Worm (Caenorhabditis elegans): Measurements from ENCODE around the gene nhr-105.

Gene nhr-105

DNA sequence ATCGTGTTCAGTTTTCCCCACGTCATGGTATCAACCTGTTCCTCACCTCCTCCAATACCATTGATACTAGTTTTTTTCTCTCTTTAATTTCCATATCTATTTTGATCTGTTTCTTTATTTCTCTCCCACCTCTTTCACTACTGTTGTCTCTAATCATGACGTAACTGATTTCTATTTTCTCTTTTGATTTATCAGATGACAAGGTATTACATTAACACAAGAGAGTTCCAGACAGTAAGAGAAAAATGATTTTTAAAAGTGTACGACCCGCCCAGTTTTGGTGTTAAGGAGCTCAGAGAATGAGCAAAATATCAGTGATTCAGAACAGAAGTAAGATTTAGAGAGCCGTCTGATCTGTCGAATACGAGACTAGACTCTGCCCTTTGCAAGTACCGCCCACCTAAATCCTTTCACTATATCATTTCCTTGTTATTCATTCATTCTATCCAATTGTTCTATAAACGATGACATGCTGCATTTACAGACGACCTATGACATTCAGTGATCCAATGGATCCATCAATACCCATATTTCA lies at the start of gene nhr-105:
Gene nhr-105 (plus strand): TSS at position 485 of the 535 bp plus-strand sequence.
- no peak for TF ChIP-seq klf-2 (GFP tag; conservative IDR thresholded peaks at IDR 0.05)
- TF ChIP-seq T22C8.4 (GFP tag; IDR thresholded peaks at IDR 0.05) = no peak
- TF ChIP-seq cog-1 (tag; optimal IDR thresholded peaks at IDR 0.05) = no peak
- no peak for TF ChIP-seq ztf-23 (GFP tag; IDR thresholded peaks at IDR 0.05)
- no peak for TF ChIP-seq ref-1 (GFP tag; conservative IDR thresholded peaks at IDR 0.05)
- no peak for TF ChIP-seq med-1 (GFP tag; optimal IDR thresholded peaks at IDR 0.05; ENCODE audit: insufficient read depth)
- TF ChIP-seq flt-1 (GFP tag; IDR thresholded peaks at IDR 0.05) = no peak
- TF ChIP-seq ztf-29 (GFP tag; IDR thresholded peaks at IDR 0.05) = no peak

DNA sequence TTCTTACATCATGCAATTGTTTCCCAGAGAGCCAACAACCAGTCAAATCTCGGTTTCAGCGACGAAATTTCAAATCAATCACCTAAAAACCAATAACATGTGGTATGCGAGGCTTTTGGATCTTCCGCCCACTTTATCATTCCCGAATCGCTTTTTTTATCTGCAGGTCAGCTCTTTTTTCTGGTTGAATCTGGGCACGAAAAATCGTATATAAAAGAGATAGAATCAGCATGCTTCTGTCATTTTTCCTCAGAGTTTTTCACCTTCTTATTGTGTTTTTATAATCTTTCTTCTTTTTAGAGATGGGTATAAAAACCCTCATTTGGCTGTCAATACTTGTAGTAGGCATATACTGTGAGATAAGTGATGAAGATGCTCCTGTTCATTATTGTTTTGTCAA lies 46.6 kb upstream of the nhr-105 start, which contains the start of gene cht-3:
Gene cht-3 (plus strand): TSS at position 301 of the 400 bp plus-strand sequence.
- TF ChIP-seq med-1 (GFP tag; optimal IDR thresholded peaks at IDR 0.05; ENCODE audit: insufficient read depth) (no peak), cog-1 (tag; optimal IDR thresholded peaks at IDR 0.05) (no peak), klf-2 (GFP tag; conservative IDR thresholded peaks at IDR 0.05) (no peak), ztf-29 (GFP tag; IDR thresholded peaks at IDR 0.05) (no peak), ztf-23 (GFP tag; IDR thresholded peaks at IDR 0.05) (no peak), flt-1 (GFP tag; IDR thresholded peaks at IDR 0.05) (no peak), T22C8.4 (GFP tag; IDR thresholded peaks at IDR 0.05) (no peak), tab-1 (GFP tag; IDR thresholded peaks at IDR 0.05) (no peak), ref-1 (GFP tag; conservative IDR thresholded peaks at IDR 0.05) (no peak)

DNA sequence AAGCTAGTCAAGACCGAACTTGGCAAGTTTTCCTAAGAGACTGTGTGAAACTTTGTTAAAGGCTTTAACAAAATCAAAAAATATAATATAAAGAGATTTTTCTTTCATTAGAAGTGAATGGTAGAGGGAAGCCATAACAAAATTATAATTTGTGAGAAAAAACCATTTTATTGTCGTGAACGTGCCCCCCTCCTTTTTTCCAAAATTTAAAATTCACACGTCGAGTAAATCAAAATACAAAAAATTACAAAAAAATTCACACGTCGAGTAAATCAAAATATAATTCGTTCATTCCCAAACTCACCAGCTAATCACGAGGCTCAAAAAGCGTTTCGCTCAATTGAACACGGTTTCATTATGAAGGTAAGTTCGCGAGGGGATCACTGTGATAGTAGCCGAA lies 40.4 kb upstream of the nhr-105 start, which contains the start of gene C25A8.2:
Gene C25A8.2 (plus strand): TSS at position 301 of the 400 bp plus-strand sequence.
- TF ChIP-seq ref-1 (GFP tag; conservative IDR thresholded peaks at IDR 0.05) = no peak
- TF ChIP-seq ztf-23 (GFP tag; IDR thresholded peaks at IDR 0.05) = no peak
- no peak for TF ChIP-seq cog-1 (tag; optimal IDR thresholded peaks at IDR 0.05)
- TF ChIP-seq tab-1 (GFP tag; IDR thresholded peaks at IDR 0.05) = no peak
- no peak for TF ChIP-seq ztf-29 (GFP tag; IDR thresholded peaks at IDR 0.05)
- TF ChIP-seq T22C8.4 (GFP tag; IDR thresholded peaks at IDR 0.05) = no peak
- no peak for TF ChIP-seq flt-1 (GFP tag; IDR thresholded peaks at IDR 0.05)
- no peak for TF ChIP-seq med-1 (GFP tag; optimal IDR thresholded peaks at IDR 0.05; ENCODE audit: insufficient read depth)

DNA sequence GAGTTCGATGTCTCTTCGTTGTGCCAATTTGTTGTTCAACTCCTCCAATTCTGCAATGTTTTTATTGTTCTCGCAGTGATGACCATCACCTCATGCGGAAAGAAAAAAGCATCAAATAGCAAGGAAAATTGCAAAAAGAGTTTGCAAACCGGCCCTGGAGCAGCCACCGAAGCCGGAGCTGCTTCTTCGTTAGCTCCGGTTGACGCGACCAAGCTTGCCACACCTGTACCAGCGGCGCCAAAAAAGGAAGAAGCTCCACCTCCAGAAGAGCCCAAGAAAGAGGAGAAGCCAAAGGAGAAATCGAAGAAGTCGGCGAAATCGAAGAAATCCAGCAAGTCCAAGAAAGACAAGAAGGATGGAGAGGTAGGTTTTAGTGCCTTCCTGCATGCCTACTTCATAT lies 39.8 kb upstream of the nhr-105 start:
- TF ChIP-seq cog-1 (tag; optimal IDR thresholded peaks at IDR 0.05) (no peak), ztf-29 (GFP tag; IDR thresholded peaks at IDR 0.05) (no peak), klf-2 (GFP tag; conservative IDR thresholded peaks at IDR 0.05) (no peak), flt-1 (GFP tag; IDR thresholded peaks at IDR 0.05) (no peak), tab-1 (GFP tag; IDR thresholded peaks at IDR 0.05) (no peak), ztf-23 (GFP tag; IDR thresholded peaks at IDR 0.05) (no peak), T22C8.4 (GFP tag; IDR thresholded peaks at IDR 0.05) (no peak), ref-1 (GFP tag; conservative IDR thresholded peaks at IDR 0.05) (no peak), med-1 (GFP tag; optimal IDR thresholded peaks at IDR 0.05; ENCODE audit: insufficient read depth) (no peak)

DNA sequence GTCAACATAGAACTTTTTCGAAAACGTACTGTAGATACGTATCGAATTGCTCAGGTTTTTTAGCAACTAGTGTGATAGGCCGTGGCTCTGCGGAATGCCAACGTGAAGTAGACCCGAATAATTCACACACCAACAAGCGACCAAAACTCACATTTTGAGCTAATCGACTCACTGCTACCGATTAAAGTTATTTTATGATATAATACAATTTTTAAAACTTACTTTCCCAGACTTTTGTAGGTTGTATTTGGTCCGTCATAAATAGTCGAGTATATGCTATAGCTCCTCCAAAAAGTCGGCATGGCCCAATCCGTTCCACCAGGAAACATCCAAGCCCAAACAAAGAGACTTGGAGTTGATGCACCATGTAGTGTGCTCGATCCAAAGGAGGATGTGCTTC lies 39.1 kb upstream of the nhr-105 start, which contains the start of gene C25A8.1:
Gene C25A8.1 (plus strand): TSS at position 301 of the 400 bp plus-strand sequence.
- TF ChIP-seq tab-1 (GFP tag; IDR thresholded peaks at IDR 0.05) (no peak), ztf-29 (GFP tag; IDR thresholded peaks at IDR 0.05) (no peak), med-1 (GFP tag; optimal IDR thresholded peaks at IDR 0.05; ENCODE audit: insufficient read depth) (no peak), ref-1 (GFP tag; conservative IDR thresholded peaks at IDR 0.05) (no peak), flt-1 (GFP tag; IDR thresholded peaks at IDR 0.05) (no peak), cog-1 (tag; optimal IDR thresholded peaks at IDR 0.05) (no peak), ztf-23 (GFP tag; IDR thresholded peaks at IDR 0.05) (no peak), T22C8.4 (GFP tag; IDR thresholded peaks at IDR 0.05) (no peak), klf-2 (GFP tag; conservative IDR thresholded peaks at IDR 0.05) (no peak)

DNA sequence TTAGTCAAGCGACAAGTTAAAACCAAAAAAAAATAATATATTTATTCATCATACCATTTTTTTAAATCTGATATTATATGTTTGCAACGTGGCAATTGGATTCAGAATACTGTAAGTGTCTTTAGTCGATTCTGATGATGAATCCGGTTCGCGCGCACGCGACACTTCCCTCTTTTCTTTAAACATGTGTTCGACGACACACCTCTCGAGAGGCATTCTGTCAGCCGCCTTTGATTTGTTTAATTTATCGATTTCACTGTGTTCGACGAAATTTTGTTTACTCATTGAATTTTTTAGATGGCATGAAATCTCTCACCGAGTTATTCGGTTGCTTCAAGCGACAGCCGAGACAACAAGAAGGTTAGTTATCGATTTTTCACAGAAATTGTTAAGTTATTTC lies 38.2 kb upstream of the nhr-105 start, which contains the start of gene trxr-1:
Gene trxr-1 (plus strand): TSS at position 227 of the 400 bp plus-strand sequence.
- no peak for TF ChIP-seq T22C8.4 (GFP tag; IDR thresholded peaks at IDR 0.05)

DNA sequence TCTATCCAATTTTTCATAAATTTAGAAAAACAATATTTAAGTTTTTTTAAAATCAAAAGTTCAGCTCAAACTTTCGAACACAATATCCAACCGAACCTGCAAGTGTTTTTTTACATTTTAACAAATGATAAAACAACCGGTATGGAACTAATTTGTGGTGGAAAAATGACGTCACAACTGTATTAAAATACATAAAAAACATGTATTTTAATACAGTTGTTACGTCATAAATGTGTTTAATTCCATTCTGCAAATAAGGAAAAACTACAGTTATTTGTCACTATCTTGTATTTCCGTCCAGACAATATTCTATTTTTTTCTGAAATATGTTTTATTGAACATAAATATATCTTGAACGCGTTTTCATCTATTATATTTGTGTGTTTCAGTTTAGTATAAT lies 37.7 kb upstream of the nhr-105 start:
- TF ChIP-seq flt-1 (GFP tag; IDR thresholded peaks at IDR 0.05) (no peak), ztf-29 (GFP tag; IDR thresholded peaks at IDR 0.05) (no peak), ztf-23 (GFP tag; IDR thresholded peaks at IDR 0.05) (no peak), med-1 (GFP tag; optimal IDR thresholded peaks at IDR 0.05; ENCODE audit: insufficient read depth) (no peak)

DNA sequence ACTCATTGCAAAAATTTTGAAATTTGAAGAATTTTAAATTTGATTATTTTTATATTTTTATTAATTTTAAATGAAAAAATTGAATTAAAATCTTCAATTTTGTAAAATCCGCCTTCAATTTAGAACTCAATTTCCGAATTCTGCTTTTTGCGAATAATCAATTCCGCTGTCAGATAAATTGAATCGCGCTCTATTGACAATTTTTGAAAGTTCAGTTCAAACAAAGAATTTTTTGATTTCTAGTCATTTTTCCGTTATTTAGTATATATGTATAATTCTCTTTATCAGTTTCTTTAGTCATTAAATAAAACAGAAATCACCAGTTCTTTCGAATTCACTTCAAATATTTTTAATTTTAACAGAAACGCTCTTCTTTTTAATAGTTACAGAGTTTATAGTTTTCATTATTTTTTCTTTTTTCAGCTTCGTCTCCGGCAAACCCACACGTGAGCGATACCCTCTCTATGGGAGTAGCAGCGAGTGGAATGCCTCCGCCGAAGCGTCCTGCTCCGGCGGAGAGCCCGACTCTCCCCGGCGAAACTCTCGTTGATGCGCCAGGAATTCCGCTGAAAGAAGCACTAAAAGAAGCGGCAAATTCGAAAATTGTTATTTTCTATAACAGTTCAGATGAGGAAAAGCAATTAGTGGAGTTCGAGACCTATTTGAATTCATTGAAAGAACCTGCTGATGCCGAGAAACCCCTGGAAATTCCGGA lies 37.1 kb upstream of the nhr-105 start:
- TF ChIP-seq T22C8.4 (GFP tag; IDR thresholded peaks at IDR 0.05) = no peak
- TF ChIP-seq ztf-29 (GFP tag; IDR thresholded peaks at IDR 0.05) = no peak
- TF ChIP-seq ztf-23 (GFP tag; IDR thresholded peaks at IDR 0.05) = no peak
- TF ChIP-seq klf-2 (GFP tag; conservative IDR thresholded peaks at IDR 0.05) = no peak
- no peak for TF ChIP-seq cog-1 (tag; optimal IDR thresholded peaks at IDR 0.05)

DNA sequence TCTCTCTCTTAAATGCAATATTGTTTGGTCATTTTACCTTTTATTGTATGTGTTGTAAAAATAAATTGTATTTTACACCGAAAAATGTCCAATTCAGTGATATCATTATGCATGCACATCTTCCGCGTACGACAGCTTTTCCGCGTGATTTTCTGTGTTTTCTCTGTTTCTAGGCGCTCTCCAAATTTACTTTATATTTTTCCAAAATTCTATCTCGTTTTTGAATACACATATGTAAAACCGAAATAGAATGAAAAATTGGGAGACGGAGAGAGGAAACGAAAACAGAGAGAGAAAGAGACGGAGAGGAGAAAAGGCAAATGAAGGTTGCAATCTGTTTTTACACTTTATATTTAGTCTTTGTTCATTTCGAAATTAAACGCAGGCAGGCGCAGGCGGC lies 33.5 kb upstream of the nhr-105 start:
- TF ChIP-seq flt-1 (GFP tag; IDR thresholded peaks at IDR 0.05) = no peak
- TF ChIP-seq ref-1 (GFP tag; conservative IDR thresholded peaks at IDR 0.05) = no peak
- TF ChIP-seq med-1 (GFP tag; optimal IDR thresholded peaks at IDR 0.05; ENCODE audit: insufficient read depth) = no peak
- no peak for TF ChIP-seq ztf-29 (GFP tag; IDR thresholded peaks at IDR 0.05)
- TF ChIP-seq klf-2 (GFP tag; conservative IDR thresholded peaks at IDR 0.05) = no peak
- TF ChIP-seq T22C8.4 (GFP tag; IDR thresholded peaks at IDR 0.05) = no peak
- no peak for TF ChIP-seq tab-1 (GFP tag; IDR thresholded peaks at IDR 0.05)
- TF ChIP-seq ztf-23 (GFP tag; IDR thresholded peaks at IDR 0.05) = no peak

DNA sequence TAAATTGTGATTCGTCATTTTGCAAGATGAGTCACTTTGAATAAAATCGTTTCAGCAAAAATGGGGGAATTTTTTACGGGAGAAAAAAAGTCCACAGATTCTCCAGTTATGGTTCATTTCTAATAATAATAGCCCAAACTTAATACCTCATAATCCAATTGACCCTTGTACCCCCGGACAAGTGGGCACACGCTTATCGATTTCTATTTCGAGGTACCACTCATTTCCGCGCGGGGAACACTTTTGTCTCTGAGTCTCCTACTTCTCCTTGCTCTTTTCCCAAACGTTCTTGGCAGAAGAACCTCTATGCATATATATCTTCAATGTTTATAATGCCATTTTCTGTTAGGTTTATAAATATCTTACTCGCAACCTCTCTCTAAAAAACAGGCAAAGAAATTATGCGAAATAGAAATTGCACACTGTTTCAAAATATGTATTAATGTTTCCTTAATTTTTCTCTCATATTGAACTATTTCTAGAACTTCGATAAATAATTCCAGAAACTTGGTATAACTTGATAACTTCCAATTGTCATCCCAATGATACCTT lies 32.8 kb upstream of the nhr-105 start, which contains the start of gene gldi-4:
Gene gldi-4 (plus strand): TSS at position 502 of the 552 bp plus-strand sequence.
- no peak for TF ChIP-seq T22C8.4 (GFP tag; IDR thresholded peaks at IDR 0.05)
- 0 out of 2 replicates have a peak, but pooled peaks have one; percentile 42 for TF ChIP-seq flt-1 (GFP tag; IDR thresholded peaks at IDR 0.05)
- no peak for TF ChIP-seq cog-1 (tag; optimal IDR thresholded peaks at IDR 0.05)
